Fruit fly (Drosophila melanogaster) whole organism, prepupa: ENCODE data around the gene CG3610.

Experiments
- CG10631 ChIP-seq: fragments of 200-800 bp; sonication (Bioruptor generic); optimal IDR thresholded peaks from 2 replicates; lab custom pipeline; 2016; ENCODE audit warnings: missing biosample characterization, missing genetic modification characterization
- CG6808 ChIP-seq: fragments of 200-800 bp; sonication (Bioruptor generic); optimal IDR thresholded peaks from 3 replicates; lab custom pipeline; 2017; ENCODE audit warnings: missing biosample characterization, missing genetic modification characterization, mild to moderate bottlenecking, moderate library complexity, missing genetic modification reagents
- CG8119 ChIP-seq: fragments of 200-800 bp; sonication (Bioruptor generic); IDR thresholded peaks from 3 replicates; pipeline ENCODE4 v1.3.6; 2022; ENCODE audit warnings: missing biosample characterization, missing genetic modification characterization
- CG8319 ChIP-seq: fragments of 200-800 bp; sonication (Bioruptor generic); optimal IDR thresholded peaks from 3 replicates; lab custom pipeline; 2016; ENCODE audit warnings: missing biosample characterization, missing genetic modification characterization
- Ets96B ChIP-seq: fragments of 200-800 bp; optimal IDR thresholded peaks from 2 replicates; lab custom pipeline; 2019; ENCODE audit warnings: missing biosample characterization, mild to moderate bottlenecking, missing genetic modification characterization, moderate library complexity
- Gug ChIP-seq: fragments of 200-800 bp; sonication (Bioruptor generic); IDR thresholded peaks from 2 replicates; pipeline ENCODE4 v1.3.6; 2022; ENCODE audit warnings: missing biosample characterization, missing genetic modification characterization
- Hr4 ChIP-seq: fragments of 200-800 bp; sonication (Bioruptor generic); optimal IDR thresholded peaks from 3 replicates; lab custom pipeline; 2016; ENCODE audit warnings: missing biosample characterization, missing genetic modification characterization
- OdsH ChIP-seq: fragments of 200-800 bp; sonication (Bioruptor generic); optimal IDR thresholded peaks from 3 replicates; lab custom pipeline; 2016; ENCODE audit warnings: missing biosample characterization, missing genetic modification characterization
- esn ChIP-seq: fragments of 200-800 bp; sonication (Bioruptor generic); optimal IDR thresholded peaks from 2 replicates; lab custom pipeline; 2016; ENCODE audit warnings: missing biosample characterization, mild to moderate bottlenecking, missing genetic modification characterization, moderate library complexity
- lz ChIP-seq: fragments of 200-800 bp; sonication (Bioruptor generic); optimal IDR thresholded peaks from 3 replicates; lab custom pipeline; 2016; ENCODE audit warnings: missing biosample characterization, missing genetic modification characterization
- salr ChIP-seq, 2 experiments: fragments of 200-800 bp; sonication (Bioruptor generic); optimal IDR thresholded peaks; 3 replicates each; lab custom pipeline; 2016 to 2018; ENCODE audit warnings: missing biosample characterization in 2 of 2, missing genetic modification characterization in 2 of 2, mild to moderate bottlenecking in 1 of 2
- svp ChIP-seq: fragments of 200-800 bp; sonication (Bioruptor generic); peaks from one replicate; lab custom pipeline; 2016; ENCODE audit warnings: missing biosample characterization, missing genetic modification characterization

DNA sequence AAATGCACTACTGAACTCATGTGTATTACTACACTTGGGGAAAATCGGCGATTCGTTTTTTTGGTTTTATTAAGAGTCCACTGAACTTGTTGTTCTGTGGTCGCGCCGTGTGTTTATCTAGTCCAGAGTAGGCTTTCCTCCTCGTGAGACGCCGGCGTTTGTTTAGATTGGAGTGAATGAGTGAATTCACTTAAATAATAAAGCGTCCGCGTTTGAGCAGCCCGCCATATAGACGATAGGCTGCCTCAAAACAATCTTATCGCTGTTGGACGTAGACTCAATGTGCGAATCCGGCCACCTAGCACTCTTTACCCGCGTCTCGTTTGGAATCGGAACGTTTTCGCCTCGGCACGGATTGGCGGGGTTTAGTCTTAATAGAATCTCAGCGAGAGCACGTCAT, 43.4 kb upstream of the CG3610 start, which contains the start of gene CG14857:
- TF ChIP-seq CG6808 (GFP tag; lab: Kevin White, UChicago): no peak
- TF ChIP-seq Gug (GFP tag; lab: Robert Waterston, UW): no peak
- no peak for TF ChIP-seq OdsH (GFP tag; lab: Kevin White, UChicago)
- TF ChIP-seq CG8119 (GFP tag; lab: Robert Waterston, UW): no peak
- TF ChIP-seq CG8319 (GFP tag; lab: Kevin White, UChicago): no peak
- TF ChIP-seq Ets96B (tag; lab: Kevin White, UChicago): no peak
- TF ChIP-seq Hr4: no peak
- no peak for TF ChIP-seq svp (GFP tag; lab: Kevin White, UChicago)
- TF ChIP-seq salr (GFP tag; optimal IDR thresholded peaks at IDR 0.05; lab: Kevin White, UChicago): no peak
- no peak for TF ChIP-seq esn (GFP tag; lab: Kevin White, UChicago)
- TF ChIP-seq CG10631 (GFP tag; lab: Kevin White, UChicago): no peak
- no peak for TF ChIP-seq lz (GFP tag; lab: Kevin White, UChicago)
